Fruit fly (Drosophila melanogaster): Measurements from ENCODE around the gene CG31643.

CG31643 gene

dm6 chr2L:6050575-6050974, 12.7 kb downstream of the CG31643 start, which contains the start of gene CG9135:
Gene CG9135, plus strand, starts transcription at chr2L:6050800.
- TF ChIP-seq Dll (optimal IDR thresholded peaks at IDR 0.05) (no peak), pan (optimal IDR thresholded peaks at IDR 0.05) (no peak), CG8478 (optimal IDR thresholded peaks at IDR 0.05) (no peak)

DNA sequence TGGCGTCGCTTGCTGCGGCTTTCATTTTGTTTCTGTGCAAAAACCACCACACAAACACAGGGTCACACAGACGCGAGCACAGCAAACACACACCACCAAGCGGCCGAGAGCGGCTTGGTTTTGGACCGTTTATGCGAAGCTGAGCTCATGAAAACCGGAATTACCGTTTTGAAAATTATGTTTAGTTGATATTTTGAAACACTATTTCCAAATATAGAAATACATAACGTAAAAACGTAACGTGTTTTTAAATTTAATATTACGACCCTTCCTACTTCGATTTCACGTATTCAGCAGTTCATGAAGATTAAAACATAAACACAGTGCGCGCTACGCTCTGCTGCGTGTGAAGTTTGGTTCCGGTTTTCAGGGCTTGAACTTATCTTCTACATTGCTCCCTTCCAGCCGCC, 13.3 kb downstream of the CG31643 start:
- TF ChIP-seq CG8478 (optimal IDR thresholded peaks at IDR 0.05) (no peak), usp (GFP tag; optimal IDR thresholded peaks at IDR 0.05) (no peak), EcR (GFP tag; optimal IDR thresholded peaks at IDR 0.05) (no peak), psq (optimal IDR thresholded peaks at IDR 0.05) (no peak), Dll (optimal IDR thresholded peaks at IDR 0.05) (no peak), pan (optimal IDR thresholded peaks at IDR 0.05) (no peak)

DNA sequence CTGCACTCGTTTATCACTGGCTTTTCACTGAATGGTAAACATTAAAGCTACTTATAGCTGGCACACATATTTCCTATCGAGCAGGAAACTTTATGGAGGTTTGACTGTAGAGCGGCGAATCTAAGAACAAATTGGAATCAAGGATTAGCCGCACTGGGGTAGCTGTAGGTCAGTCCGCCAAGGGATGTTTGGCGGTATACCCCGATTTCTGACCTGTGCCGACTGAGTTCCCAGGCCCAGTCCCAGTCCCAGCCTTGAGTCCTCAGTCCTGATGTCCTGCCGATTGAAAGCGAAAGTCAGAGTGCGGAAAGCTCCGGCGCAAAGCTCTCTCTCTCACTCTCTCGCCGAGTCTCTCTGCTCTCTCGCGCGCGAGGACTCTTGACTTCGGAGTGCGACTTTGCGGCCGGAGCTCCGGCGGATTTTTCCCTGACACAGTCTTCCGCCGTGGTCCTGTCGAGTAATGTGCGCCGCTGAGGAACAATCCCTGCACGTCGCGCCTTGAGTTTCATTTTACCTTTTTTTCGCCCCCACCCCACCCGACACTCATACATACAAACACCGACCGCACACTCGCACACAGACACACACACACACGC, 16.1 kb downstream of the CG31643 start, which contains the start of gene CG13995:
TSS of gene CG13995 (plus strand) at position 429 of the 596 bp plus-strand sequence.
- no peak for TF ChIP-seq EcR (GFP tag; optimal IDR thresholded peaks at IDR 0.05)
- no peak for TF ChIP-seq CG8478 (optimal IDR thresholded peaks at IDR 0.05)
- TF ChIP-seq Dll (optimal IDR thresholded peaks at IDR 0.05): no peak
- TF ChIP-seq usp (GFP tag; optimal IDR thresholded peaks at IDR 0.05): no peak
- TF ChIP-seq pan (optimal IDR thresholded peaks at IDR 0.05): no peak
- TF ChIP-seq psq (optimal IDR thresholded peaks at IDR 0.05): no peak

DNA sequence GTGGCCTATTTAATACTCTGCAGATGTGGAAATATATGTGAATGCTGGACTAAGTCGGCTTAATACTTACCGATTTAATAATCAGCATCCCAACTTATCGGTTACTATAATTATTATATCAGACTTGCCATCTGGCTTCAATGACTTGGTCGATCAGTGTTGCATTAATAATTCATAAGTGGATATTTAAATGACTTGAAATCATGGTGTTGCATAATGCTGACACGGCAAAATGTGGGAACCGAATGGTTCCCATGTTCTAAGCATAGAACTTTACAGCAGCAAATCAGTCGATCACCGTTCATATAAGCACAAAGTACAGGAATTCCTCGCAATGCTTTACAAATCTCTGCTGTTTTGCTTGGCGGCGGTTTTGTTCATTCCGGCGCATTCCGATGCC, 22.3 kb downstream of the CG31643 start, which contains the start of gene CG34180:
TSS of gene CG34180 (plus strand) at position 301 of the 400 bp plus-strand sequence.
- TF ChIP-seq psq (optimal IDR thresholded peaks at IDR 0.05) (no peak), Dll (optimal IDR thresholded peaks at IDR 0.05) (no peak), CG8478 (optimal IDR thresholded peaks at IDR 0.05) (no peak), pan (optimal IDR thresholded peaks at IDR 0.05) (no peak), EcR (GFP tag; optimal IDR thresholded peaks at IDR 0.05) (no peak), usp (GFP tag; optimal IDR thresholded peaks at IDR 0.05) (no peak)

dm6 chr2L:6062382-6063082, 24.6 kb downstream of the CG31643 start, which contains the start of the genes ND-51 and CG13994:
Gene ND-51, minus strand, starts transcription at chr2L:6062757.
Gene CG13994, plus strand, starts transcription at chr2L:6062989.
- no peak for TF ChIP-seq psq (optimal IDR thresholded peaks at IDR 0.05)
- TF ChIP-seq CG8478 (optimal IDR thresholded peaks at IDR 0.05): no peak
- TF ChIP-seq pan (optimal IDR thresholded peaks at IDR 0.05): no peak
- no peak for TF ChIP-seq EcR (GFP tag; optimal IDR thresholded peaks at IDR 0.05)
- TF ChIP-seq usp (GFP tag; optimal IDR thresholded peaks at IDR 0.05): no peak
- no peak for TF ChIP-seq Dll (optimal IDR thresholded peaks at IDR 0.05)

- TF ChIP-seq pan (optimal IDR thresholded peaks at IDR 0.05) (peak; percentile 97), EcR (GFP tag; optimal IDR thresholded peaks at IDR 0.05) (no peak)
These were observed 27.9 kb downstream of the CG31643 start, which contains the start of the genes Fbw5 and CG9147 for dm6 chr2L:6065823-6066222. Gene Fbw5, minus strand, starts transcription at chr2L:6065953. Gene CG9147, plus strand, starts transcription at chr2L:6065997.

DNA sequence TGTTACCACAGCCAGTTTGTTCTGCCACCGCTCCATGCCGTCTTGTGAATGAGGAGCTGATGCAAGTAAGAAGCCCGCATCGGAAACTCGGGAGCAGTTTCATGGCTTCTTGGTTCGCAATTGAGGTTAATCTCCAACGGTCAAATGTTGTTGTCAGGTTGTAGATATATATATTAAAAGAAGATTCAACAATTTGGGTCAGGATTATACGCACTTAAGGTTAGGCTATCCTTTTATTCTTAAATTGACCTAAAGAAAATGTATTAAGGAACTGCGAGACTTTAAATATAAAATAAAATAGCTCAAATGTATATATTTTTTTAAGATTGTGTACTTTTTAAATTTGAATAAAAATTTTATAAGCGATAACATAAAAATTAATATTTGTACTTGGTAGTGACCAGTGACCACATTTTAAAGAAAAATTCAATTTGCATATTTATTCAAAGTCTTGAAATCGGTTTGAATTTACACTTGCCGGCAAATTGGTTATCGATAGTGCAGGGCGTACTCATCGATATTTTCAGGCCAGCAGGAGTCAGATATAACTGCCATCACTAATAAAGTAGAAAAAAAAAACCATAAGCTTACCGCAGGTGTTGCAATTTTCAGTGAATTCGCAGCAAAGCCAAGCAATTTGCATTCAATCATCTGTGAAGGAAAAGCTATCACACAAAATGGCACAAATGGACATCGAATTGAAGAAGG, 30.8 kb downstream of the CG31643 start, which contains the start of the genes CG9150 and Pfdn1:
TSS of gene CG9150 (minus strand) at position 51 of the 708 bp plus-strand sequence.
TSS of gene Pfdn1 (plus strand) at position 536 of the 708 bp plus-strand sequence.
- TF ChIP-seq usp (GFP tag; optimal IDR thresholded peaks at IDR 0.05): no peak
- no peak for TF ChIP-seq pan (optimal IDR thresholded peaks at IDR 0.05)
- TF ChIP-seq EcR (GFP tag; optimal IDR thresholded peaks at IDR 0.05): no peak
- TF ChIP-seq CG8478 (optimal IDR thresholded peaks at IDR 0.05): no peak
- no peak for TF ChIP-seq Dll (optimal IDR thresholded peaks at IDR 0.05)
- TF ChIP-seq psq (optimal IDR thresholded peaks at IDR 0.05): no peak

DNA sequence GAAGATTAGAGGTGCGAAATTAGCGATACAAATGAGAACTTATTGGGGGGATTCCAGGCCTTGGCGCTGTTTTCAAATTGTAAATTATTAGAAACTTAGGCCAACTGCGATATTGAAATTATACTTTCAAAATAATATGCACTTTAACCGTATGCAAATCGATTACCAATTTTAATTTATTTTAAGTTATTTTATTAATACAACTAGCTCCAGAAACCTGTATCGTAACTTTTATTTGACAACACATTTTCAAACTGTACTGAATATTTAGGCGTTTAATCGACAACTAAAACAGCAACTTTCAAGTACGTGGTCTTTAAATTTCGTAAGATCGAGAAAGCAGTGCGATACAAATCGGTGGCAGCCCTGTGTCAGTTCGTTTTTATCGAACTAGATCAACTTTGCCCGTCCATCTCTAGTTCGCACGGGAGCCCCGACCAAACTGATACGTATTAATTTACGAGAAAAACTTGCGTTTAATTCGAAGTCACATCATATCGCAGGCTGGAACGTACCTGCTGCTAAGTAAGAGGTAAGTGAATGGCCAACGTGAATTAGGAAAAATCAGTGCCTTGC, 32.8 kb downstream of the CG31643 start, which contains the start of the genes CG9154 and Kr-h2:
TSS of gene CG9154 (minus strand) at position 31 of the 576 bp plus-strand sequence.
TSS of gene Kr-h2 (plus strand) at position 335 of the 576 bp plus-strand sequence.
- TF ChIP-seq psq (optimal IDR thresholded peaks at IDR 0.05) (no peak), pan (optimal IDR thresholded peaks at IDR 0.05) (no peak), CG8478 (optimal IDR thresholded peaks at IDR 0.05) (no peak), Dll (optimal IDR thresholded peaks at IDR 0.05) (no peak), usp (GFP tag; optimal IDR thresholded peaks at IDR 0.05) (no peak), EcR (GFP tag; optimal IDR thresholded peaks at IDR 0.05) (no peak)

- no peak for TF ChIP-seq psq (optimal IDR thresholded peaks at IDR 0.05)
- no peak for TF ChIP-seq usp (GFP tag; optimal IDR thresholded peaks at IDR 0.05)
- TF ChIP-seq pan (optimal IDR thresholded peaks at IDR 0.05): no peak
- TF ChIP-seq Dll (optimal IDR thresholded peaks at IDR 0.05): no peak
- TF ChIP-seq EcR (GFP tag; optimal IDR thresholded peaks at IDR 0.05): no peak
- TF ChIP-seq CG8478 (optimal IDR thresholded peaks at IDR 0.05): no peak
These were observed 34.2 kb downstream of the CG31643 start for dm6 chr2L:6072124-6072523.

dm6 chr2L:6073894-6074293, 36.0 kb downstream of the CG31643 start:
- TF ChIP-seq Dll (optimal IDR thresholded peaks at IDR 0.05) (no peak), CG8478 (optimal IDR thresholded peaks at IDR 0.05) (no peak), pan (optimal IDR thresholded peaks at IDR 0.05) (no peak), usp (GFP tag; optimal IDR thresholded peaks at IDR 0.05) (no peak), EcR (GFP tag; optimal IDR thresholded peaks at IDR 0.05) (no peak), psq (optimal IDR thresholded peaks at IDR 0.05) (no peak)

DNA sequence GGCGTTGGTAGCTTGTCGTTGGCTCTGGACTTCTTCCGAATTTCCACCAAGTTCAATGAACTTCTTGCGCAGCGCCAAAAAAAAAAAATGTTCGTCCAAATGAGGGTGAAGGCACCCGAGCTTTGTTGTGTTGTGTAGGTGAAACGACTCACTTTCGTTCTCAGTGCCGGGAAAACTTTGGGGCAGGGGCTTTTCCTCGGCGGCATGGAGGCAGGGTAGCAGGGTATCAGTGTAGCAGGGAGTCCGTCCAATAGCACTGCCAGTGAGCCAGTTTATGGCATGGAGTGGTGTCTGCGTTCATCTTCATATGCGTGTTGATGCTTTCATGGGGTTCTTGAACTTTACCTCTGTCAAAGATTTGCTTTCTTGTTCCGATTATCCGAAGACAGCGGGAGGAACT, 36.4 kb downstream of the CG31643 start:
- TF ChIP-seq pan (optimal IDR thresholded peaks at IDR 0.05): no peak
- no peak for TF ChIP-seq psq (optimal IDR thresholded peaks at IDR 0.05)
- no peak for TF ChIP-seq EcR (GFP tag; optimal IDR thresholded peaks at IDR 0.05)
- TF ChIP-seq usp (GFP tag; optimal IDR thresholded peaks at IDR 0.05): no peak
- TF ChIP-seq CG8478 (optimal IDR thresholded peaks at IDR 0.05): no peak
- TF ChIP-seq Dll (optimal IDR thresholded peaks at IDR 0.05): no peak
